Worm (Caenorhabditis elegans) whole organism, midembryonic: ENCODE data around the gene ZC404.1.

Source experiments
- cog-1 ChIP-seq: sonication (generic microtip); optimal IDR thresholded peaks from 2 replicates; lab custom pipeline; 2016; ENCODE audit warnings: missing genetic modification characterization, missing compliant biosample characterization
- med-1 ChIP-seq: sonication (generic microtip); optimal IDR thresholded peaks from 2 replicates; lab custom pipeline; 2017; ENCODE audit warnings: missing genetic modification characterization, mild to moderate bottlenecking, missing compliant biosample characterization, antibody characterized with exemption, missing genetic modification reagents; ENCODE audit not compliant: insufficient read depth

ce11 chrV:6768452-6768929, 25.5 kb upstream of the ZC404.1 start, which contains the start of the genes T25F10.1 and clik-1:
- TF ChIP-seq med-1 = no peak
- no peak for TF ChIP-seq cog-1 (tag; lab: Kevin White, UChicago)
